Fruit fly (Drosophila melanogaster): ENCODE results near the gene E5.

dm6 chr3R:13833515-13833914 lies 41.2 kb downstream of the E5 start:
- peak; percentile 82 for TF ChIP-seq CTCF (GFP tag; optimal IDR thresholded peaks at IDR 0.05)
- TF ChIP-seq exex (tag; optimal IDR thresholded peaks at IDR 0.05): no peak
- TF ChIP-seq D19B (GFP tag; optimal IDR thresholded peaks at IDR 0.05): no peak
- TF ChIP-seq CG8359 (GFP tag; optimal IDR thresholded peaks at IDR 0.05; ENCODE audit: borderline replicate concordance): no peak
- TF ChIP-seq Opbp (GFP tag; IDR thresholded peaks at IDR 0.05; ENCODE audit: partially characterized antibody): no peak
- TF ChIP-seq slp2 (GFP tag; optimal IDR thresholded peaks at IDR 0.05): no peak
- no peak for TF ChIP-seq Atf3 (GFP tag; optimal IDR thresholded peaks at IDR 0.05)
- TF ChIP-seq slbo (GFP tag; IDR thresholded peaks at IDR 0.05): no peak
- TF ChIP-seq MESR4 (GFP tag; optimal IDR thresholded peaks at IDR 0.05): no peak
- no peak for TF ChIP-seq grn (GFP tag; optimal IDR thresholded peaks at IDR 0.05)
- no peak for TF ChIP-seq ro (GFP tag; IDR thresholded peaks at IDR 0.05)
- no peak for TF ChIP-seq D19A (tag; optimal IDR thresholded peaks at IDR 0.05)
- no peak for TF ChIP-seq Lim3 (GFP tag; IDR thresholded peaks at IDR 0.05)
- no peak for TF ChIP-seq CG6654 (GFP tag; optimal IDR thresholded peaks at IDR 0.05)

Data from whole organism, embryonic.